Worm (Caenorhabditis elegans): ENCODE data around the gene srh-140.

The srh-140 gene

DNA sequence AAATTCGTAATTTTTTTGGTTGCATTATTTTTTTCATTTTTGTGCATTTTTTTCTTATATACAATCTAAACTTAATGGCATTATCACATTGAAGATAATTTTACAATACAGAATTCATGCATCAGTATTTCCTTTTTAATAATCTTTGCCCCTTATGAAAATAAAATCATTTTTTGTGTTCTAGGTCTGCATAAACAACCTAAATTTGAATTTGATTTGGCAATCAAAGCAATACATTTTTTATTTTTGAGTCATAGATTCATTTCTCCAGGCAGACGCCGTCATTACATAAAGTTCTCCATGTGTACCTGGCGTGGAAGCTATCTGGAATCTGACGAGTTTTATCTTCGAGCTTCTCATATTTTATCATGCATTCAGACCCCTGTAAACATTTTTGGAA, at the start of gene srh-140:
Gene srh-140 (plus strand): TSS at position 301 of the 400 bp plus-strand sequence.
- no peak for TF ChIP-seq ztf-25 (GFP tag; IDR thresholded peaks at IDR 0.05)
- TF ChIP-seq nfya-1 (tag; optimal IDR thresholded peaks at IDR 0.05; ENCODE audit: borderline replicate concordance, insufficient read depth): no peak
- TF ChIP-seq rpc-1 (optimal IDR thresholded peaks at IDR 0.05): no peak
- no peak for TF ChIP-seq rpc-1 (tag; optimal IDR thresholded peaks at IDR 0.05)
- TF ChIP-seq lin-35 (GFP tag; optimal IDR thresholded peaks at IDR 0.05): no peak

ce11 chrV:15673707-15674106, 48.3 kb upstream of the srh-140 start, which contains the start of gene nhr-51:
TSS of gene nhr-51 (plus strand) at chrV:15674007.
- TF ChIP-seq egrh-3 (GFP tag; IDR thresholded peaks at IDR 0.05): no peak
- TF ChIP-seq mxl-1 (tag; optimal IDR thresholded peaks at IDR 0.05): no peak
- no peak for TF ChIP-seq C06A6.2 (GFP tag; conservative IDR thresholded peaks at IDR 0.05)
- no peak for TF ChIP-seq madf-10 (tag; optimal IDR thresholded peaks at IDR 0.05)
- no peak for TF ChIP-seq die-1 (tag; optimal IDR thresholded peaks at IDR 0.05)

ce11 chrV:15674899-15675298, 47.1 kb upstream of the srh-140 start:
- TF ChIP-seq bed-1 (GFP tag; IDR thresholded peaks at IDR 0.05) (0 out of 2 replicates have a peak, but pooled peaks have one; percentile 71), zfh-2 (GFP tag; conservative IDR thresholded peaks at IDR 0.05) (peak; percentile 72), Y79H2A.3 (GFP tag; conservative IDR thresholded peaks at IDR 0.05) (no peak)

ce11 chrV:15677222-15677621, 44.8 kb upstream of the srh-140 start, which contains the start of gene nhr-52:
TSS of gene nhr-52 (plus strand) at chrV:15677522.
- TF ChIP-seq ztf-22 (GFP tag; optimal IDR thresholded peaks at IDR 0.05): no peak
- TF ChIP-seq lsl-1 (GFP tag; optimal IDR thresholded peaks at IDR 0.05): no peak
- TF ChIP-seq F37B4.10 (GFP tag; IDR thresholded peaks at IDR 0.05): no peak
- no peak for TF ChIP-seq ztf-18 (tag; optimal IDR thresholded peaks at IDR 0.05)
- TF ChIP-seq ztf-26 (tag; optimal IDR thresholded peaks at IDR 0.05): no peak
- TF ChIP-seq aptf-3 (GFP tag; IDR thresholded peaks at IDR 0.05): no peak
- no peak for TF ChIP-seq madf-3 (GFP tag; IDR thresholded peaks at IDR 0.05)
- TF ChIP-seq tbp1 (GFP tag; optimal IDR thresholded peaks at IDR 0.05): no peak
- no peak for TF ChIP-seq hlh-12 (tag; optimal IDR thresholded peaks at IDR 0.05)
- TF ChIP-seq T26A5.8 (tag; optimal IDR thresholded peaks at IDR 0.05): no peak
- TF ChIP-seq zim-3 (tag; optimal IDR thresholded peaks at IDR 0.05): no peak
- no peak for TF ChIP-seq hmg-20 (GFP tag; IDR thresholded peaks at IDR 0.05)
- TF ChIP-seq nhr-90 (tag; optimal IDR thresholded peaks at IDR 0.05): no peak
- no peak for TF ChIP-seq snpc-1.3 (tag; optimal IDR thresholded peaks at IDR 0.05; ENCODE audit: insufficient read depth)
- no peak for TF ChIP-seq mes-4 (tag; optimal IDR thresholded peaks at IDR 0.05)

DNA sequence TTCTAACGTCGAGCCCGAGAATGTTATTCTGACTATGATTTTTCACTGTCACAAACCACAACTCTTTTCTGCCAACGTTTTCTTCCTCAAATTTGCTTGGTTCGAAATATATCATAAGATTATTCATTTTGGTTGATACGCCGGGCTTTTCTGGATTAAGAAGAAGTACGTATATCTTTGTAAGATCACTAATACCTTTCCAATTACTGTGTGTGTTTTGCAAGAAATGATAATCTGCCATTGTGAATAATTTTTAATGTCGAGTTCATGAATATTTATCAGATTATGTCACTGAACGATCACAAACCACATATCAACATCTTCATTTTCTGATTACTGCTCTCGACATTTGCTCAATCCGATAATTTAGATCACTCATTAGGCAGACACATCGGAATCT, 36.4 kb upstream of the srh-140 start, which contains the start of gene nhr-196:
Gene nhr-196 (plus strand): TSS at position 118 of the 400 bp plus-strand sequence.
- TF ChIP-seq akir-1 (GFP tag; optimal IDR thresholded peaks at IDR 0.05): no peak
- TF ChIP-seq attf-6 (GFP tag; IDR thresholded peaks at IDR 0.05): no peak
- TF ChIP-seq fkh-3 (tag; optimal IDR thresholded peaks at IDR 0.05): no peak
- no peak for TF ChIP-seq F37B4.10 (GFP tag; IDR thresholded peaks at IDR 0.05)
- no peak for TF ChIP-seq lin-54 (GFP tag; optimal IDR thresholded peaks at IDR 0.05)
- no peak for TF ChIP-seq zfh-2 (GFP tag; conservative IDR thresholded peaks at IDR 0.05)
- no peak for TF ChIP-seq nhr-120 (GFP tag; IDR thresholded peaks at IDR 0.05)
- no peak for TF ChIP-seq ceh-100 (GFP tag; IDR thresholded peaks at IDR 0.05)
- TF ChIP-seq nhr-80 (tag; optimal IDR thresholded peaks at IDR 0.05): no peak
- no peak for TF ChIP-seq ceh-79 (tag; optimal IDR thresholded peaks at IDR 0.05)
- no peak for TF ChIP-seq Y79H2A.3 (GFP tag; conservative IDR thresholded peaks at IDR 0.05)
- no peak for TF ChIP-seq madf-10 (tag; optimal IDR thresholded peaks at IDR 0.05)
- no peak for TF ChIP-seq ZK185.1 (tag; optimal IDR thresholded peaks at IDR 0.05; ENCODE audit: poor library complexity, severe bottlenecking)
- TF ChIP-seq dpff-1 (tag; optimal IDR thresholded peaks at IDR 0.05): no peak
- no peak for TF ChIP-seq ceh-27 (GFP tag; optimal IDR thresholded peaks at IDR 0.05)
- TF ChIP-seq F57C9.4 (tag; optimal IDR thresholded peaks at IDR 0.05): no peak
- TF ChIP-seq C06A6.2 (GFP tag; conservative IDR thresholded peaks at IDR 0.05): no peak
